Worm (Caenorhabditis elegans) whole organism, dauer: ENCODE measurements around the gene eif-3.G.

Source experiments
- unc-62 ChIP-seq: sonication (generic microtip); optimal IDR thresholded peaks from 2 replicates; lab custom pipeline; 2017; ENCODE audit warnings: missing biosample characterization, missing genetic modification reagents, missing genetic modification characterization

eif-3.G gene

ce11 chrII:8454513-8454912 lies 11.9 kb downstream of the eif-3.G start, which contains the start of gene F22B5.5:
TSS of gene F22B5.5 (minus strand) at chrII:8454613.
- no peak for TF ChIP-seq unc-62 (GFP tag; lab: Kevin White, UChicago)

- TF ChIP-seq unc-62 (GFP tag; lab: Kevin White, UChicago), result no peak
These were observed 13.5 kb downstream of the eif-3.G start, which contains the start of gene F22B5.6 for ce11 chrII:8456094-8456493. TSS of gene F22B5.6 (minus strand) at chrII:8456194.

DNA sequence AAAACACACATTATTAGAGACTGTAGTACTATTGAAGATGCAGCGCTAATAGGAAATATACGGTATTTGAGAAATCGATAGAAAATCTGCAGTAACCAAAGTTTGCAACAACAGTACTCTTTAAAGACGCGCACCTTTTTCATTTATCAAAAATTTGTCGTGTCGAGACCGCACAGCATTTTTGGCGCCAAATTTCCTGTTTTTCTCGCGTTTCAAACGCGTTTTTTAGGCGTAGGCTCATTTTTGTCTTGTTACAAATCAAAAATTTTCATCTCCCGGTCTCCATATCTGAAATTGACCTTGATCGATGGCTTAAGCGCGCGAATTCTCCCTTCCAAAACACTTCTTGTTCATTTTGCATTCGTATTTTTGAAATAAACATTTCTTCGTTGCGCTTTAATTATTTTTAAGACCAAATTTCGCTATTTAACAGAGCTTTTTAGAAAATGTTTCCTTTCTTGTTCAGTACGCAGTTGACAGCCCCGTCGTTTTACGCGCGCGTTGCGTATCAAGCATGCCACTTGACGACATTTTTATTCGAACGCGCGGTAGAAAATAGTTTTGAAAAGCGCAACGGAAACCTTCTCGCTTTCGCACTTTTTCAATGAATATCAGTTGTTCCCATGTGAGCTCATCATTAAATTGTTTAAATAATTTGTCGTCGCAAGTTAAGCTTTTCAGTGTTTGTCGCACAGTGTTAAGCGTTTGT lies 14.3 kb downstream of the eif-3.G start:
- no peak for TF ChIP-seq unc-62 (GFP tag; lab: Kevin White, UChicago)

ce11 chrII:8457438-8457837 lies 14.9 kb downstream of the eif-3.G start, which contains the start of gene zyg-9:
TSS of gene zyg-9 (plus strand) at chrII:8457818.
- TF ChIP-seq unc-62 (GFP tag; lab: Kevin White, UChicago), result no peak

- TF ChIP-seq unc-62 (GFP tag; lab: Kevin White, UChicago), result no peak
These were observed 21.9 kb downstream of the eif-3.G start, which contains the start of gene fars-3 for ce11 chrII:8464448-8464898. TSS of gene fars-3 (plus strand) at chrII:8464848.

DNA sequence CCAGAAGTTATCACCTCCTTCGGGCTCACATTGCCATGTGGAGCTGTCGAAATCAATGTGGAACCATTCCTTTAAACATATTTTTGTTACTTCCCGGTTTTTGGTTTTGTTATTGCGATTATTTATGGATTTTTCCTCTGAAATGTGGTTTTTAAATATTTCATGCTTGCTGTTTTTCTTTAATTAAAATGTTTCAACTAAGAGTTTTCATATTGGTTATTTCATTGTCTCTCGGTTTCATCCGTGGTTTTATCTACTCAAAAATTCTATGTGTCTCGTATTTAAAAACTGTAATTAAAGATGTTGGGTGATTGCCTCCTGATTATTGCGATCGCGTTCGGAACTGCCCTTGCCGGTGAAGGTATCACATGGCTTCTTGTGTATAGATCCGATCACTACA lies 24.3 kb downstream of the eif-3.G start, which contains the start of gene F22B5.10:
TSS of gene F22B5.10 (plus strand) at position 301 of the 400 bp plus-strand sequence.
- TF ChIP-seq unc-62 (GFP tag; lab: Kevin White, UChicago), result no peak

- no peak for TF ChIP-seq unc-62 (GFP tag; lab: Kevin White, UChicago)
These were observed 25.2 kb downstream of the eif-3.G start, which contains the start of gene M05D6.2 for ce11 chrII:8467809-8468208. TSS of gene M05D6.2 (plus strand) at chrII:8468109.

- TF ChIP-seq unc-62 (GFP tag; lab: Kevin White, UChicago), result no peak
These were observed 28.6 kb downstream of the eif-3.G start, which contains the start of gene M05D6.8 for ce11 chrII:8471139-8471538. TSS of gene M05D6.8 (minus strand) at chrII:8471239.

DNA sequence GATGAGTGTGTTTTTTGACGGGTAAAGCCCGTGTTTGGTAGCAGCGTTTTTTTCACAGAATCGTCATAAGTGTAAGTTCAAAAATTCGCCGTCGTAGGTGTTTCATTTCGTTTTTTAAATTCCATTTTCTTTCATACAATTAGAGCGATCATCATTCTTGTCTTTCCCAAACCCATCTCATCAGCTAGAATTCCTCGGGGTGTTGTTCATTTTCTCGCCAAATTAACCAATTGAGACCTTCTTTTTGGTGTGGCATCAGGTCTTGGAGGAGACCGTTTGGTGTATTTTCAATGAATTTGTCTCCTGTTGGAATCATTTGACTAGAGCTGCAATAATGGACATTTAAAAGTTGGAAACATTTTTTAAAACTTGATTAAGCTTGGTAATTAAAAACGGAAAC lies 30.3 kb downstream of the eif-3.G start:
- TF ChIP-seq unc-62 (GFP tag; lab: Kevin White, UChicago), result no peak

- TF ChIP-seq unc-62 (GFP tag; lab: Kevin White, UChicago), result no peak
These were observed 32.8 kb downstream of the eif-3.G start, which contains the start of the genes M05D6.1 and M05D6.3 for ce11 chrII:8475306-8475822. TSS of gene M05D6.1 (minus strand) at chrII:8475406. TSS of gene M05D6.3 (plus strand) at chrII:8475772.

DNA sequence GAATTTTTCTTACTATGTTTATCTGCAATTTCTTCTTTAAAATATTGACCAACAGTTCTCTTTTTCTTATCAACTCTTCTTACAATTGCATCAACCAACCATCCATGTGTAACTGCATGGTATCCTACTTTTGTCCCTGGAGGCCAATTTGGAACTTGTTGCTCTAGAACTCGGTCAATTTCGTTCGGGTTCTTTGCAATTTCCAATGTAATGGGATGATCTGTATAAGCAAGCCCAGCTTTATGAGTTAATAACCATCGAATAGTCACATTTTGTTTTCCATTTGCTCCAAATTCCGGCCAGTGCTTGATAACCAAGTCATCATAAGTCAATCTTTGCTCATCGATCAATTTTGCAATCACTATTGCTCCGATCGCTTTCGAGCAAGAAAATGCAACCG lies 36.8 kb downstream of the eif-3.G start:
- no peak for TF ChIP-seq unc-62 (GFP tag; lab: Kevin White, UChicago)

DNA sequence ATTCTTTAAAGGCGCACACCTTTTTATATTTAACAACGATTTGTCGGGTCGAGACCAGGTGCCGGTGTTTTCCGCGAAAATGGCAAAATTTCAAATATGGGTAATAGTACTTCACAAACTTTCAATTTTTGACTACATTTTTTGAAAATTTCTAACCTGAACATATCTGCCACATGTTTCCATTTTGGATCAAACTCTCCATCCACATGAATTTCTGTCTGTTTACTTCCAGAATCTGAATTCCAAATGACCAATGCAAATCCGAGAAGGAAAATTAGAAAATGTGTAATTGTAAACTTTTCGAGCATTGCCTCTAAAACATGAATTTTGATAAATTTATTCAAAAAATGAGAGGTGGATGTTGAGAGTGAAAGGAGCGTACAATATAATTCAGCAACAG lies 37.6 kb downstream of the eif-3.G start, which contains the start of gene lact-4:
TSS of gene lact-4 (minus strand) at position 313 of the 400 bp plus-strand sequence.
- TF ChIP-seq unc-62 (GFP tag; lab: Kevin White, UChicago), result no peak

DNA sequence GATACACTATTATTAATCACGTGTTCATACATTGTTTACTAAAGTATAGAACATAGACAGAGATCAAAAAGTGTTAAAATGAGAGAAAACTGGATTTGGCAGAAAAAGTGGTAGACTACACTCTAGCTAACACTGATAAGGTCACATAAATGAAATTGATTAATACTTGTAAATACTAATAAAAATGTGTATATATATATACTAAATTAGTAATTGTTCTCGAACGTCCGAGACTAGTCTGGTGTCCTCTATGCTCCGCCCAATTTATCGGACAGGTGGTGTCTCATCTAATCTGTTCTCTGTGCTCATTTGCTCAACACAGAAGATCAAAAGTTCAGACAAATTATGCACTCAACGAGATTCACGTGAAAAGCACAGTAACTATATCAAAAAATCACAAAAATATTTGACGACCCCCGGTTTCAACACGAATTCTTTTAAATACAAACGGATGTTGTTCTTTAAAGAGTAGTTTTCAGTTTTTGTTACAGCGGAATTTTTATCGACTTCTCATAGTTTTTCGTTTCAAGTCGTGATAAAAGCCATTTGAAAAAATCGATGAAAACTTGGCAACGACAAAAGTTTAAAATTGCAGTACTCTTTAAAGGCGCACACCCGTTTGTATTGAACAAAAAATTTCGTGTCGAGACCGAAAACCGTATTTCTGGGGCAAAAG lies 38.6 kb downstream of the eif-3.G start:
- no peak for TF ChIP-seq unc-62 (GFP tag; lab: Kevin White, UChicago)

DNA sequence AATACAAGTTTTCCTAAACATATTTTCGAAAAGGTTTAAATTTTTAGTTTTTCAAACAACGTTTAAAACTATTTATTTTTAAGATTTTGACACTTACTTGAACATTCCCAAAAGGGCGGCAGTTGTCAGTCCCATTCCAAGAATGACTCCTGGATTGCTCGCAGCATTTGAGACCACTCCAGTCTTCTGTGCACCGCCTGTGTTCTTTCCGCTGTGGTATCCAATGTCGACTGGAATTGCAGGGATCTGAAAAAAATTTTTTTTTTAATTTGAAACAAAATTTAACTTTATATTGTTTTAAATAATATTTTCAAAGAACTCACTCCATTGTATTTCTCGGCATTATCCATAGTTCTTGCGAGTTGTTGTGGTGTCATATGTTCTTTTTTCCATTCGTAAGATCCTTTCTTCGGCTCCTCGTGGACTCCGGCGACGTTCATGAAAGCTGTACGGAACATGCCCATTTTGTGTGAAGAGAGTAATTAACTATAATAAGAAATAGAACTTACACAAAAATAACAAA lies 39.2 kb downstream of the eif-3.G start, which contains the start of gene M05D6.5:
TSS of gene M05D6.5 (minus strand) at position 473 of the 523 bp plus-strand sequence.
- no peak for TF ChIP-seq unc-62 (GFP tag; lab: Kevin White, UChicago)

DNA sequence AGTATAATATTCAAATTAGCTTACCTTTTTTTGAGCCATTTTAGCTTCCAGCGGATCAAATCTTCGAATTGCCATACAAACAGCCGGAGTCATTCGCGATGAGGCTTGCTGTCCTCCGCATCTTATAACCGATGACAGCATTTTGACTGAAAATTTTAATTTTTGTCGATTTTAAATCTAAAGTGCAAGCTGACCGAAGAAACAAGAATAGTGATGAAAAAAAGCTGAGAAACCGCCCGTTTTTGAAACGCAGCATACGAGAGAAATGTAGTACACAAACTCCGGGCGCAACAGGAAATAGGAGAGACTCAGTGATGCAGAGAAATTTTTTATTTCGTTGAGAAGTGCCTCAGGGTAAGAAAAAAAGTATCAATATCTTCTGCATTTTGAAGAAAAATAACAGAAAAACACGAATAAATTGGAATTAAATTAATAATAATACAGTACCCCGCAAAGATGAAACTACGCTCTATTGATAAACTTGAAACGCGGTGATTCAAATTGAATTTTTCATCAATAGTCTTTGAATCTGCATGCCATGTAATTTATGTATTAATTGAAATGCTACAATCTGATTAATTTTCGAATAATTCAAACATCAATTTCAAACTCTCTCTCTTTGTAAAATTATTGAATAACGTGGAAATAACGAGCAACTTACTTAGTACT lies 40.7 kb downstream of the eif-3.G start:
- no peak for TF ChIP-seq unc-62 (GFP tag; lab: Kevin White, UChicago)
